Fruit fly (Drosophila melanogaster): ENCODE results near the gene lqfR.

DNA sequence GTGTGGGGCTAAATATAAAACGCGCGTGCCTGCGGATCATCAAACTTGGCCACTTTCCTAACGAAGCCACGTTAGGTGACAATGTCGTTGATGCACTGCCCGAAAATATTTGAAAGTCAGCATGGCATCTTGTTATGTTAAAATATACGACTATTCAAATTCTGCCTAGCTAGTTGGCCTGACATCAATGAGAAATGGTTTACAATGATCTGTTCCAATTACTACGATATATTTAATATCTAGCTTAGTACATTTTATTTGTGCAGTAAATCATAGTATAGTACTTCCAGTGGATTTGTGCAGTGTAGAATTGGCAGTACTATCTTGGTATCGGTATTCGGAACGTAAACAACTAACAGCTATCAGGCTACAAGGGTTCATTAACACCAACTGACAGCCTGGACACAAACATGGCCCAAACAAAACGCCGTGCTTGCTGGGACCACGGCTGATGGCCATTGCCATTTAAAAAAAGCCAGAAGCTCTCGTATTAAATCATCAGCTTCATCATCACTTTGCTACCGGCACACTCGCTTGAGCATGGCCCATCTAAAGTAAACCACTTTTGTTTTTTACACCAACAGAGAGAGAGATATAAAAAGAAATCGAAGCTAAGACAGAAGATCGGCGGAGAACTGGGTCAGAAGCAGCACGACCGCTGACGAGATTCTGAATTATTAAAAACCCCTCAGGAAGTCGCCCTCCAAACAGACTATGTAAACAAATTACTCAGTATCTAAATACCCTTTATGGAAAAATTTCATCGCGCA lies 15.5 kb upstream of the lqfR start:
- TF ChIP-seq Dll (optimal IDR thresholded peaks at IDR 0.05) (no peak), pan (optimal IDR thresholded peaks at IDR 0.05) (no peak), EcR (GFP tag; optimal IDR thresholded peaks at IDR 0.05) (no peak)

Measured in whole organism.